Fruit fly (Drosophila melanogaster) whole organism, wandering third instar larva: ENCODE measurements around the gene CG3038.
A peak's percentile ranks its signal among the peaks of the same experiment; 100 is the strongest.

Source experiments
- Abd-B ChIP-seq: fragments of >200 bp; optimal IDR thresholded peaks from 2 replicates; lab custom pipeline; 2017; ENCODE audit warnings: missing biosample characterization, missing genetic modification characterization
- CG32264 ChIP-seq: fragments of 200-800 bp; sonication (Bioruptor generic); optimal IDR thresholded peaks from 2 replicates; lab custom pipeline; 2016; ENCODE audit warnings: missing biosample characterization, missing genetic modification characterization
- CG9705 ChIP-seq: fragments of 200-800 bp; sonication (Bioruptor generic); optimal IDR thresholded peaks from 2 replicates; lab custom pipeline; 2018; ENCODE audit warnings: missing biosample characterization, mild to moderate bottlenecking, missing genetic modification characterization
- Dfd ChIP-seq: fragments of >200 bp; optimal IDR thresholded peaks from 2 replicates; lab custom pipeline; 2017; ENCODE audit warnings: missing biosample characterization, missing genetic modification characterization
- Dif ChIP-seq: fragments of 200-275, 200-300 bp; sonication (Bioruptor generic); optimal IDR thresholded peaks from 2 replicates; lab custom pipeline; 2018; ENCODE audit warnings: missing biosample characterization, missing genetic modification characterization; ENCODE audit not compliant: partially characterized antibody
- HLH106 ChIP-seq: fragments of 200-800 bp; optimal IDR thresholded peaks from 3 replicates; lab custom pipeline; 2019; ENCODE audit warnings: missing biosample characterization, mild to moderate bottlenecking, missing genetic modification characterization, moderate library complexity
- Hnf4 ChIP-seq: fragments of 200-800 bp; sonication (Bioruptor generic); optimal IDR thresholded peaks from 2 replicates; lab custom pipeline; 2016; ENCODE audit warnings: missing biosample characterization, mild to moderate bottlenecking, missing genetic modification characterization
- Hr78 ChIP-seq: fragments of >200 bp; optimal IDR thresholded peaks from 2 replicates; lab custom pipeline; 2017; ENCODE audit warnings: missing biosample characterization, missing genetic modification characterization
- Hr83 ChIP-seq: fragments of 200-300 bp; sonication (Bioruptor generic); optimal IDR thresholded peaks from 2 replicates; lab custom pipeline; 2016; ENCODE audit warnings: missing biosample characterization, mild to moderate bottlenecking, missing genetic modification characterization, moderate library complexity; ENCODE audit not compliant: poor library complexity, severe bottlenecking
- Jra ChIP-seq: sonication (Bioruptor generic); optimal IDR thresholded peaks from 2 replicates; lab custom pipeline; 2016; ENCODE audit warnings: missing biosample characterization, missing genetic modification characterization
- Mio ChIP-seq: sonication (Bioruptor generic); optimal IDR thresholded peaks from 2 replicates; lab custom pipeline; 2016; ENCODE audit warnings: missing biosample characterization, missing genetic modification characterization
- N ChIP-seq: fragments of >200 bp; optimal IDR thresholded peaks from 2 replicates; lab custom pipeline; 2018; ENCODE audit warnings: missing biosample characterization, missing external identifiers, missing genetic modification characterization
- OdsH ChIP-seq: fragments of 200-800 bp; sonication (Bioruptor generic); optimal IDR thresholded peaks from 2 replicates; lab custom pipeline; 2016; ENCODE audit warnings: missing biosample characterization, mild to moderate bottlenecking, missing genetic modification characterization
- Rel ChIP-seq, 2 experiments: fragments of 200-800 bp; sonication (Bioruptor generic) in 1 of 2; optimal IDR thresholded peaks; 2 replicates in 1 of 2; 3 replicates in 1 of 2; lab custom pipeline; 2016 to 2019; ENCODE audit warnings: mild to moderate bottlenecking in 2 of 2, missing biosample characterization in 2 of 2, missing genetic modification characterization in 2 of 2, moderate library complexity in 1 of 2
- Sp1 ChIP-seq: fragments of 200-800 bp; sonication (Bioruptor generic); optimal IDR thresholded peaks from 3 replicates; lab custom pipeline; 2019; ENCODE audit warnings: missing biosample characterization, mild to moderate bottlenecking, missing genetic modification characterization, moderate library complexity
- Vsx2 ChIP-seq: fragments of 200-300, 225-300 bp; sonication (Bioruptor generic); optimal IDR thresholded peaks from 2 replicates; lab custom pipeline; 2018; ENCODE audit warnings: missing biosample characterization, missing genetic modification characterization; ENCODE audit not compliant: partially characterized antibody
- brk ChIP-seq: fragments of 200-800 bp; sonication (Bioruptor generic); optimal IDR thresholded peaks from 2 replicates; lab custom pipeline; 2016; ENCODE audit warnings: missing biosample characterization, mild to moderate bottlenecking, missing genetic modification characterization
- dl ChIP-seq, 2 experiments: fragments of 175-275, 200-275 bp in 1 of 2; fragments of 200-275 bp in 1 of 2; sonication (Bioruptor generic); optimal IDR thresholded peaks; lab custom pipeline; 2018; ENCODE audit warnings: mild to moderate bottlenecking in 2 of 2, missing biosample characterization in 2 of 2, missing genetic modification characterization in 2 of 2, moderate library complexity in 2 of 2; ENCODE audit not compliant: partially characterized antibody in 2 of 2, insufficient read depth in 1 of 2
- dmrt93B ChIP-seq: fragments of 200-800 bp; sonication (Bioruptor generic); optimal IDR thresholded peaks from 2 replicates; lab custom pipeline; 2018; ENCODE audit warnings: missing biosample characterization, mild to moderate bottlenecking, missing genetic modification characterization
- dsf ChIP-seq: sonication (Bioruptor generic); optimal IDR thresholded peaks from 2 replicates; lab custom pipeline; 2016; ENCODE audit warnings: missing biosample characterization, missing genetic modification characterization, borderline replicate concordance
- ey ChIP-seq: fragments of 200-800 bp; sonication (Bioruptor generic); optimal IDR thresholded peaks from 2 replicates; lab custom pipeline; 2016; ENCODE audit warnings: missing biosample characterization, missing genetic modification characterization
- foxo ChIP-seq, 2 experiments: fragments of 200-800 bp; sonication (Bioruptor generic); optimal IDR thresholded peaks; 2 replicates in 1 of 2; 3 replicates in 1 of 2; lab custom pipeline; 2016 to 2017; ENCODE audit warnings: missing biosample characterization in 2 of 2, missing genetic modification characterization in 2 of 2
- fru ChIP-seq: fragments of 200-800 bp; sonication (Bioruptor generic); optimal IDR thresholded peaks from 3 replicates; lab custom pipeline; 2016; ENCODE audit warnings: missing biosample characterization, mild to moderate bottlenecking, missing genetic modification characterization
- h ChIP-seq: fragments of 200-800 bp; sonication (Bioruptor generic); optimal IDR thresholded peaks from 3 replicates; lab custom pipeline; 2016; ENCODE audit warnings: missing biosample characterization, mild to moderate bottlenecking, missing genetic modification characterization
- lola ChIP-seq: fragments of >200 bp; optimal IDR thresholded peaks from 2 replicates; lab custom pipeline; 2017; ENCODE audit warnings: missing biosample characterization, missing genetic modification characterization
- pan ChIP-seq: fragments of >200 bp; optimal IDR thresholded peaks from 2 replicates; lab custom pipeline; 2017
- psq ChIP-seq: fragments of 200-800 bp; sonication (Bioruptor generic); optimal IDR thresholded peaks from 3 replicates; lab custom pipeline; 2017; ENCODE audit warnings: missing biosample characterization, mild to moderate bottlenecking, missing genetic modification characterization, moderate library complexity
- rgr ChIP-seq: fragments of 200-800 bp; sonication (Bioruptor generic); optimal IDR thresholded peaks from 3 replicates; lab custom pipeline; 2016; ENCODE audit warnings: missing biosample characterization, mild to moderate bottlenecking, missing genetic modification characterization
- sage ChIP-seq: fragments of 200-800 bp; sonication (Bioruptor generic); optimal IDR thresholded peaks from 2 replicates; lab custom pipeline; 2016; ENCODE audit warnings: missing biosample characterization, mild to moderate bottlenecking, missing genetic modification characterization
- tai ChIP-seq: sonication (Bioruptor generic); optimal IDR thresholded peaks from 2 replicates; lab custom pipeline; 2016; ENCODE audit warnings: missing biosample characterization, missing genetic modification characterization
- usp ChIP-seq: fragments of >200 bp; optimal IDR thresholded peaks from 2 replicates; lab custom pipeline; 2017; ENCODE audit warnings: missing biosample characterization, missing genetic modification characterization
- woc ChIP-seq: sonication (Bioruptor generic); optimal IDR thresholded peaks from 2 replicates; lab custom pipeline; 2016; ENCODE audit warnings: missing biosample characterization, mild to moderate bottlenecking, missing genetic modification characterization

CG3038 gene

DNA sequence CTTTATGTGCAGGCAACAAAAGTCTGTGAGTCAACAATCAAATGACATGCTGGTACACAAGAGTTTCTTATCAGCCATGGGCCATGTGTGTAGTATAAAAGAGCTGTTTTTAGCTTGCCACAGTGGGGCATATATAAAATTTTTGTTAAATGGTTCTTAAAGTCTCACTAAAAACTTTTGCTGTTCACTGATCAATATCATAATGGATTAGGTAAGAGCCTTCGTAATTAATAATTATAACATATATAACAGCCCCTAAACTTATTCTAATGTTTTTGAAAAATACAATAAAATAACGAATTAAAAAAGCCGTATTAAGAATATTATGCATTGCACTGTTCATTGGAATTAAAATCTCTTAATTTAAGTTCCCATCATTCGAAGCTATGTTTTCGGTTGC lies 47.6 kb upstream of the CG3038 start:
- TF ChIP-seq dmrt93B (no peak), pan (no peak), foxo (GFP tag; optimal IDR thresholded peaks at IDR 0.05; lab: Kevin White, UChicago) (peak in 1 of 2 experiments; percentile 16), OdsH (GFP tag; lab: Kevin White, UChicago) (peak; percentile 20), h (GFP tag; lab: Kevin White, UChicago) (peak; percentile 1), rgr (peak; percentile 34), CG32264 (GFP tag; lab: Kevin White, UChicago) (no peak), fru (GFP tag; lab: Kevin White, UChicago) (peak; percentile 8)

DNA sequence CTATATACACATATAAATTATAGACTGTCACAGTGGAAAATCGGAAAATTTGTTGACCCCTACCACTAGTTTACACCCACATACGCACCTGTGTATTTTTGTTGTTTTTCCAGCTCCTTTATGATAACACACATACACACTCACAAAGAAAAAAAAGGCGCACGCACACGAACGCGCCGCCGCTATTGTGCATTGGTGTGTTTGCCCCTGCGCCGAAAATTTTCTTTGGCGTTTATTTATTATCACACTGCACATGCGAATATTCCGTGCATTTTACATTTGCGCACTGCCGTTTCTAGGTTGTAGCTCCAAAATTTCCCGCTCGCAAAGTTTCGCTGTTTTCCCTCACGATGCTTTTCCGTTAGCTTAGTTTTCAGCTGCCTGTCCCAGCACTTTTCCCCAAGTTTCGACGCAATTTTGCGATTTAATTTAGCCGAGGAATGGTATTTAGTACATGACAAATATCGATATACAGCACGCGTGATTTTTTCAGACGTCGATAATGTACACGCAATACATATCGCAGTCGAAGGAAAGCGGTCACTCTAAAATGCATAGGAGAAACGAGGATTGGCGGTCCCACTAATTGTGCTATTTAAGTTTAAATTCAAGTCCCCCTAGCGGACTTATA lies 33.6 kb upstream of the CG3038 start, which contains the start of the genes CG3777 and ewg:
CG3777 (plus strand) TSS at position 607 of the 631 bp plus-strand sequence.
ewg (minus strand) TSS at position 622 of the 631 bp plus-strand sequence.
- no peak for TF ChIP-seq sage (GFP tag; lab: Kevin White, UChicago)
- TF ChIP-seq h (GFP tag; lab: Kevin White, UChicago) = peak; percentile 30
- TF ChIP-seq Hr83 = peak; percentile 25
- no peak for TF ChIP-seq Hr78
- TF ChIP-seq Rel (GFP tag; optimal IDR thresholded peaks at IDR 0.05; lab: Kevin White, UChicago) = no peak
- peak; percentile 40 for TF ChIP-seq Rel (tag; optimal IDR thresholded peaks at IDR 0.05; lab: Kevin White, UChicago)
- TF ChIP-seq Sp1 (GFP tag; lab: Kevin White, UChicago) = no peak
- TF ChIP-seq, all 38 proteins: peak for 3

DNA sequence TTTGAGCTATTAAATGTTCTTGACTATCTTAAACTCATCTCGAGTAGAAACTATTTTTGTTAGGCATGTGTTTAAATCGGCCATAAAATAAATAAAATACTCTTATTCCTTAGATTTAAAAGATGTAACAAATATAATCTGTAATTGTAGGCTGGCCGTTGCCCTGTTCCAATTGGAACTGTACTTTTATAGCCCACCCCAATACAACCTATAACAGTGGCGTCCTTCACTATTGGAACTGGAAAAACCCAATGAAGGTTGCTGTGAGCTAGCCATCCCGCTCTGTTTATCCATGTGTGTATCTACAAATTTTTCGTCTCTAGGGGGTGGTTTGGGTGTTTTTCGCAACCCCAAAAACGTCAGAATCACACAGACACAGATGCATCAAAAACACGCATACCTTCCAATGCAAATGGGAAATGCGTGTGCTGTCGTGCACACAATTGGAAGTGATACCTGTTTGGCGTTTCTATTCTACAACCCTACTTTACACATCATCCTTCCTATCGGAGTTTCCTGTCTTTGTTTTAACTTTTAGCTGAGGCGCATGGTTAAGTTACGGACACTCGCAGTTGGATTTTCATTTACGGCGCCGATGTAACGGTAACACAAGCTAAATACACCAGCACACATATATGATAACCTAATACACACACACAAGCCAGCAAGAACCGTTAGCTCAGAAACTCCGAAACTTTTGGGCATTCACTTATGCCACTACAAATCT lies 32.9 kb upstream of the CG3038 start:
- peak; percentile 47 for TF ChIP-seq N (GFP tag; lab: Kevin White, UChicago)
- no peak for TF ChIP-seq pan

DNA sequence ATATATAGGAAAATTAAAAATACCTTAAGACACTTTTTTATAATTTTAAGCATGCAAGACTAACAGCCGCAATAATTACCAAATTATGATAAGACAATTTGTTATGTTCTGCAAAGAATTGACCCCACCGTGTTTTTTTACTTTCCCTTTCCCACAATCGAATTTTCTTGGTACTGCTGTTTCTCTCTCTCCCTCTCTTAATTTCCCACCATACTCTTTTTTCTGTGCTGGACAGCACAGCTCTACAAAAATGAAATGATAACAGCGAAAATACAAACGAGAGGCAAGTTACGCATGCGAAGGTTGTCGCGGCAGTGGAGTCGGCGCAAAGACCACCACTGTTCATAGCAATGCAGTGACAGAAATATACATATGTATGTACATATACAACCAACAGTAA lies 32.2 kb upstream of the CG3038 start:
- TF ChIP-seq Hnf4 (GFP tag; lab: Kevin White, UChicago) = no peak
- no peak for TF ChIP-seq CG9705
- no peak for TF ChIP-seq Abd-B (GFP tag; lab: Kevin White, UChicago)
- TF ChIP-seq Vsx2 (GFP tag; lab: Kevin White, UChicago) = peak; percentile 30
- TF ChIP-seq Jra (GFP tag; lab: Kevin White, UChicago) = no peak
- TF ChIP-seq Dif (GFP tag; lab: Kevin White, UChicago) = peak; percentile 3
- no peak for TF ChIP-seq Hr83
- no peak for TF ChIP-seq ey (GFP tag; lab: Kevin White, UChicago)
- no peak for TF ChIP-seq dl (GFP tag; optimal IDR thresholded peaks at IDR 0.05; lab: Kevin White, UChicago; ENCODE audit: insufficient read depth in 1 of 2, partially characterized antibody in 2 of 2)
- no peak for TF ChIP-seq pan

DNA sequence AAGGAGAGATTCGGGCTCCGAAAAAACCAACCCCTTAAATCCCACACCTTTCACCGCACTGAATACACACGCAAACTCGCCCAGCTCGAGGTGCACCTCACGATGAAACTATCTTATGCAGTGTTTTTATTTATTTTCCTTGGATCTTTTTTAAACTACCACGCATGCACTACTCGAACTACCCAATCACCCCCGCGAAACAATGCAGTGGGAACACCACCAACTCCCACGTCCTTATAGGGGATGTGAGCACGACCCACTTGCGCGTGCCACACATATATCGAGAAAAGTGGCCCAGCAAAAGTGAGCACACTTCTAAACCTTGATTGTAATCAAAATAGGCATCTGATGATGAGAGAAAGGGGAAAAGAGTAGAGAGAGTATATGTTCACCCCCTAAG lies 30.9 kb upstream of the CG3038 start:
- no peak for TF ChIP-seq CG9705
- no peak for TF ChIP-seq dsf (GFP tag; lab: Kevin White, UChicago)
- TF ChIP-seq Hr78 = no peak

DNA sequence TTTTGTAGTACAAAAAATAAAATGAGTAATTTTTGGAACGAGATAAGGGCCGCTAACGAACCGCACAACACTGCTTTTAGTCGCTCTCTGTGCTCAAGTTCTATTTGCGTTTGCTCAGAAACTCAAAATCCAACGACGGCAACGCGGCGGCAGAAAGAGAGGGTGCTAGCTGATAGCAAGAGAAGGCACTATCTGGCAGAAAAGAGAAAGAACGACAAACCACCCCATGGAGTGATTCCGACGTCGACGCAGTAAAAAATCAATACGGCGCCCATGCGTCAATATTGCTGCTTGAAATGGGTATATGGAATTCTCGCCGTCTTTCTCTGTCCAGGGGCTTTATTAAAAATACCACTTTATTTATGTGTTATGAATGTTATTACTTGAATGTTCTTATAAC lies 30.4 kb upstream of the CG3038 start:
- TF ChIP-seq woc (GFP tag; lab: Kevin White, UChicago) = no peak
- no peak for TF ChIP-seq h (GFP tag; lab: Kevin White, UChicago)
- TF ChIP-seq Dfd (GFP tag; lab: Kevin White, UChicago) = no peak
- TF ChIP-seq Sp1 (GFP tag; lab: Kevin White, UChicago) = no peak
- TF ChIP-seq psq (GFP tag; lab: Kevin White, UChicago) = no peak
- TF ChIP-seq dmrt93B = no peak
- TF ChIP-seq dsf (GFP tag; lab: Kevin White, UChicago) = no peak
- no peak for TF ChIP-seq pan
- no peak for TF ChIP-seq Mio (GFP tag; lab: Kevin White, UChicago)
- TF ChIP-seq Dif (GFP tag; lab: Kevin White, UChicago) = no peak
- no peak for TF ChIP-seq lola (GFP tag; lab: Kevin White, UChicago)
- TF ChIP-seq CG32264 (GFP tag; lab: Kevin White, UChicago) = no peak
- TF ChIP-seq CG9705 = no peak
- TF ChIP-seq HLH106 (tag; lab: Kevin White, UChicago) = no peak
- TF ChIP-seq usp = no peak
- no peak for TF ChIP-seq ey (GFP tag; lab: Kevin White, UChicago)
- TF ChIP-seq Hr83 = no peak
- TF ChIP-seq tai = no peak
- no peak for TF ChIP-seq brk (GFP tag; lab: Kevin White, UChicago)
- no peak for TF ChIP-seq Abd-B (GFP tag; lab: Kevin White, UChicago)
